Worm (Caenorhabditis elegans) whole organism, late embryonic: ENCODE data around the gene srd-40.

Experiments
- C38D4.7 ChIP-seq: fragments of 200-800 bp; sonication (Bioruptor generic); optimal IDR thresholded peaks from 2 replicates; lab custom pipeline; 2018; ENCODE audit warnings: mild to moderate bottlenecking, missing genetic modification characterization, moderate library complexity, missing compliant biosample characterization
- K02D7.2 ChIP-seq: sonication (generic microtip); optimal IDR thresholded peaks from 2 replicates; lab custom pipeline; 2017; ENCODE audit warnings: mild to moderate bottlenecking, missing genetic modification characterization, missing compliant biosample characterization
- K09A11.1 ChIP-seq: sonication (generic microtip); optimal IDR thresholded peaks from 2 replicates; lab custom pipeline; 2017; ENCODE audit warnings: antibody characterized with exemption, mild to moderate bottlenecking, missing genetic modification characterization, missing compliant biosample characterization; ENCODE audit not compliant: insufficient read depth
- T23F11.4 ChIP-seq: fragments of 200-800 bp; sonication (Bioruptor generic); optimal IDR thresholded peaks from 2 replicates; lab custom pipeline; 2018; ENCODE audit warnings: mild to moderate bottlenecking, missing genetic modification characterization, missing compliant biosample characterization
- ahr-1 ChIP-seq: sonication (generic microtip); optimal IDR thresholded peaks from 2 replicates; lab custom pipeline; 2016; ENCODE audit warnings: missing genetic modification characterization, missing compliant biosample characterization
- ama-1 ChIP-seq: fragments of 150-350 bp; optimal IDR thresholded peaks from 2 replicates; lab custom pipeline; 2014
- ceh-2 ChIP-seq: sonication (generic microtip); optimal IDR thresholded peaks from 2 replicates; lab custom pipeline; 2016; ENCODE audit warnings: missing genotype, missing genetic modification characterization, missing compliant biosample characterization
- ceh-24 ChIP-seq: sonication (generic microtip); optimal IDR thresholded peaks from 2 replicates; lab custom pipeline; 2016; ENCODE audit warnings: mild to moderate bottlenecking, missing genetic modification characterization, missing compliant biosample characterization
- ceh-45 ChIP-seq: fragments of 200-800 bp; sonication (Bioruptor generic); IDR thresholded peaks from 2 replicates; pipeline ENCODE4 v1.3.6; 2022; ENCODE audit warnings: missing genetic modification reagents, missing genetic modification characterization, missing compliant biosample characterization
- ceh-48 ChIP-seq: sonication (generic microtip); optimal IDR thresholded peaks from 2 replicates; lab custom pipeline; 2016; ENCODE audit warnings: missing genetic modification characterization, inconsistent platforms, missing compliant biosample characterization
- ceh-6 ChIP-seq: fragments of 200-800 bp; sonication (Bioruptor generic); optimal IDR thresholded peaks from 2 replicates; lab custom pipeline; 2018; ENCODE audit warnings: mild to moderate bottlenecking, missing genetic modification characterization, missing compliant biosample characterization
- che-1 ChIP-seq: sonication (generic microtip); optimal IDR thresholded peaks from 2 replicates; lab custom pipeline; 2016; ENCODE audit warnings: mild to moderate bottlenecking, missing genetic modification characterization, missing compliant biosample characterization
- elt-2 ChIP-seq: sonication (generic microtip); optimal IDR thresholded peaks from 2 replicates; lab custom pipeline; 2016; ENCODE audit warnings: missing genetic modification reagents, missing genetic modification characterization, missing compliant biosample characterization
- elt-4 ChIP-seq: sonication (generic microtip); optimal IDR thresholded peaks from 2 replicates; lab custom pipeline; 2016; ENCODE audit warnings: missing genetic modification characterization, missing compliant biosample characterization
- ets-4 ChIP-seq: sonication (generic microtip); optimal IDR thresholded peaks from 2 replicates; lab custom pipeline; 2016; ENCODE audit warnings: missing genetic modification characterization, missing compliant biosample characterization
- fkh-10 ChIP-seq: fragments of 150-350 bp; optimal IDR thresholded peaks from 2 replicates; lab custom pipeline; 2014; ENCODE audit warnings: missing biosample characterization, missing genetic modification reagents, missing genetic modification characterization
- gmeb-2 ChIP-seq: sonication (generic microtip); optimal IDR thresholded peaks from 2 replicates; lab custom pipeline; 2016; ENCODE audit warnings: missing genetic modification characterization, inconsistent platforms, missing compliant biosample characterization
- hlh-15 ChIP-seq: sonication (generic microtip); optimal IDR thresholded peaks from 2 replicates; lab custom pipeline; 2016; ENCODE audit warnings: missing genetic modification characterization, missing compliant biosample characterization
- hlh-30 ChIP-seq: sonication (generic microtip); optimal IDR thresholded peaks from 2 replicates; lab custom pipeline; 2017; ENCODE audit warnings: antibody characterized with exemption, missing genetic modification characterization, missing compliant biosample characterization; ENCODE audit not compliant: insufficient read depth
- hlh-6 ChIP-seq: sonication (generic microtip); optimal IDR thresholded peaks from 2 replicates; lab custom pipeline; 2016; ENCODE audit warnings: missing genotype, missing genetic modification characterization, missing compliant biosample characterization
- lim-6 ChIP-seq: sonication (generic microtip); optimal IDR thresholded peaks from 2 replicates; lab custom pipeline; 2016; ENCODE audit warnings: missing genetic modification characterization, missing compliant biosample characterization
- lin-11 ChIP-seq: fragments of 200-800 bp; sonication (Bioruptor generic); optimal IDR thresholded peaks from 2 replicates; lab custom pipeline; 2018; ENCODE audit warnings: mild to moderate bottlenecking, missing genetic modification characterization, missing compliant biosample characterization
- madf-2 ChIP-seq: sonication (generic microtip); optimal IDR thresholded peaks from 2 replicates; lab custom pipeline; 2017; ENCODE audit warnings: missing genetic modification characterization, missing compliant biosample characterization
- nhr-11 ChIP-seq: fragments of 150-350 bp; optimal IDR thresholded peaks from 2 replicates; lab custom pipeline; 2014; ENCODE audit warnings: missing biosample characterization, missing genetic modification characterization
- nhr-232 ChIP-seq: sonication (generic microtip); optimal IDR thresholded peaks from 2 replicates; lab custom pipeline; 2016; ENCODE audit warnings: missing genetic modification characterization, missing compliant biosample characterization
- npax-4 ChIP-seq: sonication (generic microtip); optimal IDR thresholded peaks from 2 replicates; lab custom pipeline; 2016; ENCODE audit warnings: missing genetic modification characterization, missing compliant biosample characterization
- odd-2 ChIP-seq: sonication (generic microtip); optimal IDR thresholded peaks from 2 replicates; lab custom pipeline; 2017; ENCODE audit warnings: antibody characterized with exemption, mild to moderate bottlenecking, missing genetic modification characterization, missing compliant biosample characterization
- pha-2 ChIP-seq: sonication (generic microtip); optimal IDR thresholded peaks from 2 replicates; lab custom pipeline; 2017; ENCODE audit warnings: mild to moderate bottlenecking, missing genetic modification characterization, missing compliant biosample characterization
- pqm-1 ChIP-seq: sonication (generic microtip); optimal IDR thresholded peaks from 2 replicates; lab custom pipeline; 2016; ENCODE audit warnings: missing genetic modification characterization, missing compliant biosample characterization
- pros-1 ChIP-seq: fragments of 150-350 bp; optimal IDR thresholded peaks from 2 replicates; lab custom pipeline; 2014; ENCODE audit warnings: missing biosample characterization, missing genetic modification reagents, missing genetic modification characterization
- ref-2 ChIP-seq: sonication (generic microtip); optimal IDR thresholded peaks from 2 replicates; lab custom pipeline; 2016; ENCODE audit warnings: missing genetic modification characterization, missing compliant biosample characterization
- sox-2 ChIP-seq: fragments of 200-800 bp; sonication (Bioruptor generic); IDR thresholded peaks from 2 replicates; pipeline ENCODE4 v1.3.6; 2022; ENCODE audit warnings: missing genetic modification reagents, missing genetic modification characterization, missing compliant biosample characterization
- syd-9 ChIP-seq: sonication (generic microtip); optimal IDR thresholded peaks from 2 replicates; lab custom pipeline; 2016; ENCODE audit warnings: mild to moderate bottlenecking, missing genetic modification characterization, moderate library complexity, missing compliant biosample characterization
- tbx-2 ChIP-seq: sonication (generic microtip); optimal IDR thresholded peaks from 2 replicates; lab custom pipeline; 2016; ENCODE audit warnings: missing genetic modification characterization, missing compliant biosample characterization
- tbx-7 ChIP-seq: sonication (generic microtip); optimal IDR thresholded peaks from 2 replicates; lab custom pipeline; 2016; ENCODE audit warnings: missing genotype, missing genetic modification characterization, missing compliant biosample characterization
- unc-42 ChIP-seq: sonication (generic microtip); optimal IDR thresholded peaks from 2 replicates; lab custom pipeline; 2016; ENCODE audit warnings: missing genotype, missing genetic modification characterization, missing compliant biosample characterization
- unc-55 ChIP-seq: sonication (generic microtip); optimal IDR thresholded peaks from 2 replicates; lab custom pipeline; 2017; ENCODE audit warnings: missing biosample characterization, missing genetic modification reagents, missing genetic modification characterization
- unc-86 ChIP-seq: sonication (generic microtip); optimal IDR thresholded peaks from 2 replicates; lab custom pipeline; 2016; ENCODE audit warnings: missing genetic modification characterization, missing compliant biosample characterization
- zip-5 ChIP-seq: sonication (generic microtip); optimal IDR thresholded peaks from 2 replicates; lab custom pipeline; 2016; ENCODE audit warnings: missing genetic modification characterization, missing compliant biosample characterization
- ztf-16 ChIP-seq: sonication (generic microtip); optimal IDR thresholded peaks from 2 replicates; lab custom pipeline; 2017; ENCODE audit warnings: missing genetic modification characterization, missing compliant biosample characterization

Gene srd-40

DNA sequence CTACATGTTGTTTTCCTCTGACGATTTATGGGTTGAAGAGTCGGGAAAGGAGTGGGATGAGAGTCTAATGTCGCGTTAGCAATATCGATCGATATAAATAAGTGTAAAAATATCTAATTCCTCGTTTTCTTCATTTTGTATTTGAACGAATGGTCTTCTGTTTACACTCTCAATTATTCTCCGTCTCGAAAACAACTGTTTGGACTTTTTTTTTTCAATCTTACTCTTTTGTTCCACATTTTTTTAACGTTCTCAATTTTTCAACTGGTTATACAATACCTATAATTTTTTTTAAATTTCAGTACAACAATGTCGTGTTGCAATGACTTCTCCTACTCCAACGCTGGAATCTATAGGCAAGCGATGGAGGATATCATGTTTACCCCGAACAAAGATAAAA, 2.2 kb upstream of the srd-40 start, which contains the start of gene F17A2.13:
F17A2.13 (plus strand) TSS at position 301 of the 400 bp plus-strand sequence.
- no peak for TF ChIP-seq elt-4 (tag; lab: Kevin White, UChicago)
- TF ChIP-seq fkh-10 = no peak
- no peak for TF ChIP-seq ztf-16 (tag; lab: Kevin White, UChicago)
- no peak for TF ChIP-seq tbx-7 (tag; lab: Kevin White, UChicago)
- no peak for TF ChIP-seq che-1 (tag; lab: Kevin White, UChicago)
- no peak for TF ChIP-seq hlh-15 (tag; lab: Kevin White, UChicago)
- TF ChIP-seq pha-2 = no peak
- no peak for TF ChIP-seq pqm-1 (tag; lab: Kevin White, UChicago)
- TF ChIP-seq pros-1 (tag; lab: Kevin White, UChicago) = no peak
- TF ChIP-seq madf-2 = no peak
- no peak for TF ChIP-seq odd-2 (tag; lab: Kevin White, UChicago)
- TF ChIP-seq hlh-6 (tag; lab: Kevin White, UChicago) = no peak
- no peak for TF ChIP-seq hlh-30 (tag; lab: Kevin White, UChicago)
- no peak for TF ChIP-seq ceh-24 (tag; lab: Kevin White, UChicago)
- TF ChIP-seq ref-2 (tag; lab: Kevin White, UChicago) = no peak

DNA sequence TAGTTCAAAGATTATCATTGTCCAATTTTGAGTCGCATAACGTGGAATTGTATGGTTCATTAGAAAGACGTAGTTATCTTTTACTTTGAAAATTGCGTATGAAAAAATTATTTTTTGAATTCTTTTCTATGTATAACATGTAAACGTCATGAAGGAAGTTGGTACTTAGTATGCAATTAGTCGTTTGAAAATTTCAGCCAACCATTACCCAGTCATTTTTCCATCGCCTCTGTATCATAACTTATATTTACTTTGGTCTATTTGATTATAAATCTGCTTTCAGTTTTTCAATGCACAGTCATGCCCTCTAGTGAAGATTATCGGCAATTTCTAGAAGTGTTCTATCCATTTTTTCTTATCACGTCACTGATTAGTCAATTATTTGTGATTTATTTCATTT, 2.9 kb downstream of the srd-40 start, which contains the start of gene srd-41:
srd-41 (plus strand) TSS at position 301 of the 400 bp plus-strand sequence.
- no peak for TF ChIP-seq npax-4 (tag; lab: Kevin White, UChicago)
- TF ChIP-seq ahr-1 (tag; lab: Kevin White, UChicago) = no peak
- TF ChIP-seq nhr-11 (tag; lab: Kevin White, UChicago) = no peak
- no peak for TF ChIP-seq lim-6 (tag; lab: Kevin White, UChicago)
- TF ChIP-seq unc-42 = no peak
- TF ChIP-seq fkh-10 = no peak
- TF ChIP-seq, all 69 proteins: peak for 0

DNA sequence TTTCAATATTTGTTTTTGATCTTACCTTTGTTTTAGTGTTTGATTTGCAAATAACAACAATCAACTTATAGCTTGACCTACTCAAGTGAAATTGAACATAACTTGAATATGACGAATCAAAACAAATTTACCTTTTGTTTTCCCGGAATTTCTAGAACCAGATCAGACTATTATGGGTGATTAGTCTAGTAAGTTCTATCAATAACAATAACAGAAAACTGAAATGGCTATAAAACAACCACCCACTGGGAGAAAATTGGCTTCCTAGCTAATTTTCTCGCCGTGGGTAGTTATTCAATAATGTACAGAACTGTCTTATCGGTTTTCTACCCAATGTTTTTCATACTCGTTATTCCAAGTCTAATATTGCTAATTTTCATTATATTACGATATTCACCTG, 5.1 kb downstream of the srd-40 start, which contains the start of gene srd-45:
srd-45 (plus strand) TSS at position 301 of the 400 bp plus-strand sequence.
- TF ChIP-seq T23F11.4 (no peak), ets-4 (no peak), elt-2 (tag; lab: Kevin White, UChicago) (no peak), ama-1 (lab: Kevin White, UChicago) (no peak), sox-2 (GFP tag; lab: Robert Waterston, UW) (no peak), odd-2 (tag; lab: Kevin White, UChicago) (no peak), lin-11 (tag; lab: Kevin White, UChicago) (no peak), K09A11.1 (no peak), hlh-6 (tag; lab: Kevin White, UChicago) (no peak), ceh-48 (tag; lab: Kevin White, UChicago) (no peak), gmeb-2 (tag; lab: Kevin White, UChicago) (no peak), ceh-6 (no peak), K02D7.2 (tag; lab: Kevin White, UChicago) (no peak), zip-5 (tag; lab: Kevin White, UChicago) (no peak), syd-9 (tag; lab: Kevin White, UChicago) (no peak), tbx-2 (tag; lab: Kevin White, UChicago) (no peak), tbx-7 (tag; lab: Kevin White, UChicago) (no peak), pqm-1 (tag; lab: Kevin White, UChicago) (no peak), nhr-232 (tag; lab: Kevin White, UChicago) (no peak)

DNA sequence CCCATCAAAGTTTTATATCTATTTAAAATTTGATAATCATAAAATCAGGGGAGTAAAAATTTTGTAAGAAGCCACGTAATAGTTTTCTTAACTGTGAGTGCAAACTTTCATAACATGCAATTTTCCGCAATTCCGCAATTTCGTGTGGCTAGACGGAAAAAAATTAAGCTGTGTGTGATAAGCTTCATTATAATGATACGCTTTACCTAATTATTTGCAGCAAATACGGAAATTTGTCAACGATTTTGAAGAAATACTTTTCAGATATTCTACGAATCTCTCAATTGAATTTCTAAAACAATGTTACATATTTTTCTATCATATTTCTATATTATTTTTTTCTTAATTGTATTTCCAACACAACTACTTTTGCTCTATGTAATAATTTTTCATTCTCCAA, 8.3 kb downstream of the srd-40 start, which contains the start of gene srd-46:
srd-46 (plus strand) TSS at position 301 of the 400 bp plus-strand sequence.
- no peak for TF ChIP-seq C38D4.7 (GFP tag; lab: Kevin White, UChicago)
- no peak for TF ChIP-seq tbx-2 (tag; lab: Kevin White, UChicago)
- no peak for TF ChIP-seq elt-4 (tag; lab: Kevin White, UChicago)
- TF ChIP-seq madf-2 = no peak
- no peak for TF ChIP-seq ceh-2 (tag; lab: Kevin White, UChicago)
- TF ChIP-seq lin-11 (tag; lab: Kevin White, UChicago) = no peak
- no peak for TF ChIP-seq K02D7.2 (tag; lab: Kevin White, UChicago)
- TF ChIP-seq elt-2 (tag; lab: Kevin White, UChicago) = no peak
- no peak for TF ChIP-seq tbx-7 (tag; lab: Kevin White, UChicago)
- no peak for TF ChIP-seq ceh-45 (GFP tag; lab: Robert Waterston, UW)
- no peak for TF ChIP-seq ceh-6
- TF ChIP-seq unc-55 (GFP tag; lab: Kevin White, UChicago) = no peak
- TF ChIP-seq unc-86 (tag; lab: Kevin White, UChicago) = no peak
